Worm (Caenorhabditis elegans) whole organism, early embryonic: ENCODE results near the gene srv-2.

ENCODE experiments used
- ama-1 ChIP-seq: fragments of 150-350 bp; optimal IDR thresholded peaks from 2 replicates; lab custom pipeline; 2014
- tra-4 ChIP-seq: sonication (generic microtip); optimal IDR thresholded peaks from 2 replicates; lab custom pipeline; 2017; ENCODE audit warnings: missing genetic modification characterization, missing compliant biosample characterization

DNA sequence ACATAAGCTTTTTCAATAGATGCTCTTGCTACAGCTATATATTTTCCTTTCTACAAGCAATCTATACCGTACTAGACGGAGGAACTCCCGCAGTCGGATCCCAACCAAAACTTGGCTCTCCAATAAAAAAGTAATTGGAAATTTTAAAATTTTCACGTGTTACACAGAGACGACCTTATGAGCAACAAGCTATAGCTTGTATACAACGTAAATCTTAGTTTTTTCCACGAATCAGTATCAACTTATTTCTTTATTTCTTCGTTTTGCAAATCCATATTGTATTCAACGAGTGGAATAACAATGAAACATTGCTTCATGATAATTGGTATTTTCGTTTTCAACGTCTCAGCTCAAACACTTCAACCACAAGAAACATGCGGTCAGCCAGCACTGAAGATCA lies 41.3 kb upstream of the srv-2 start, which contains the start of gene M28.4:
- no peak for TF ChIP-seq ama-1 (lab: Kevin White, UChicago)
- TF ChIP-seq tra-4 (tag; lab: Kevin White, UChicago): no peak
